Fruit fly (Drosophila melanogaster) whole organism, wandering third instar larva: ENCODE results near the gene CG43133.

Experiments used
- CrebA ChIP-seq: fragments of 200-800 bp; sonication (Bioruptor generic); optimal IDR thresholded peaks from 2 replicates; lab custom pipeline; 2016; ENCODE audit warnings: missing biosample characterization, mild to moderate bottlenecking, missing genetic modification characterization, borderline replicate concordance
- N ChIP-seq: fragments of >200 bp; optimal IDR thresholded peaks from 2 replicates; lab custom pipeline; 2018; ENCODE audit warnings: missing biosample characterization, missing external identifiers, missing genetic modification characterization
- Sp1 ChIP-seq: fragments of 200-800 bp; sonication (Bioruptor generic); optimal IDR thresholded peaks from 3 replicates; lab custom pipeline; 2019; ENCODE audit warnings: missing biosample characterization, mild to moderate bottlenecking, missing genetic modification characterization, moderate library complexity
- br ChIP-seq: fragments of 200-800 bp; sonication (Bioruptor generic); optimal IDR thresholded peaks from 2 replicates; lab custom pipeline; 2016; ENCODE audit warnings: missing biosample characterization, missing genetic modification characterization
- brk ChIP-seq: fragments of 200-800 bp; sonication (Bioruptor generic); optimal IDR thresholded peaks from 2 replicates; lab custom pipeline; 2016; ENCODE audit warnings: missing biosample characterization, mild to moderate bottlenecking, missing genetic modification characterization
- fru ChIP-seq: fragments of 200-800 bp; sonication (Bioruptor generic); optimal IDR thresholded peaks from 3 replicates; lab custom pipeline; 2016; ENCODE audit warnings: missing biosample characterization, mild to moderate bottlenecking, missing genetic modification characterization
- sv ChIP-seq: fragments of 200-800 bp; sonication (Bioruptor generic); optimal IDR thresholded peaks from 3 replicates; lab custom pipeline; 2016; ENCODE audit warnings: missing biosample characterization, missing genetic modification characterization
- woc ChIP-seq: sonication (Bioruptor generic); optimal IDR thresholded peaks from 2 replicates; lab custom pipeline; 2016; ENCODE audit warnings: missing biosample characterization, mild to moderate bottlenecking, missing genetic modification characterization

DNA sequence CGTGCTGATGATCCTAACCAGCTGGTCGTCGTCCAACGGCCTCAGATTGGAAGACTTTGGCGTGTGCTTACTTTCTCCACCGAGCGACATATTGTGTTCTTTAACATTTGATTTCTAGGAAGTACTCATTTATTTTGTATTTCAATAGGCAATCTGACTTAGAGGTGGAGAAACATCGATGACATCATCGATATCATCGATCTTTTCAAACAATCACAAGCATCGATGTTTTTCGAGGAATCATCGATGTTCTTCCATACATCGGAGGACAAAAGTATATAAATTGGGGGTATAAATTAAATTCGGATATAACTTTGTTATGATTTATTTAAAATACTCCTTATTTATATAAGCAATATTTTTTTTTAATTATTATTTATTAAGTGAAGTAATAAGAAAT lies 39.6 kb downstream of the CG43133 start, which contains the start of gene Swt1:
- TF ChIP-seq fru (GFP tag; lab: Kevin White, UChicago) (no peak), sv (GFP tag; lab: Kevin White, UChicago) (no peak), brk (no peak), CrebA (GFP tag; lab: Kevin White, UChicago) (no peak), Sp1 (GFP tag; lab: Kevin White, UChicago) (no peak), N (no peak), woc (no peak), br (GFP tag; lab: Kevin White, UChicago) (no peak)
